Worm (Caenorhabditis elegans) whole organism, midembryonic: ENCODE results near the gene H01G02.1.

ENCODE experiments used
- T22C8.4 ChIP-seq: fragments of 200-800 bp; sonication (Bioruptor generic); IDR thresholded peaks from 2 replicates; pipeline ENCODE4 v1.3.6; 2022; ENCODE audit warnings: missing genetic modification characterization, missing compliant biosample characterization
- klf-2 ChIP-seq: fragments of 200-800 bp; sonication (Bioruptor generic); conservative IDR thresholded peaks from 2 replicates; pipeline ENCODE4 v1.3.6; 2022; ENCODE audit warnings: missing genetic modification reagents, missing genetic modification characterization, missing compliant biosample characterization
- med-1 ChIP-seq: sonication (generic microtip); optimal IDR thresholded peaks from 2 replicates; lab custom pipeline; 2017; ENCODE audit warnings: missing genetic modification characterization, mild to moderate bottlenecking, missing compliant biosample characterization, antibody characterized with exemption, missing genetic modification reagents; ENCODE audit not compliant: insufficient read depth

ce11 chrIV:11779028-11779427 lies 24.9 kb downstream of the H01G02.1 start, which contains the start of gene lpr-2:
- TF ChIP-seq med-1 (GFP tag; lab: Kevin White, UChicago), result no peak
- no peak for TF ChIP-seq T22C8.4
- no peak for TF ChIP-seq klf-2 (GFP tag; lab: Robert Waterston, UW)
